Worm (Caenorhabditis elegans) whole organism, young adult: ENCODE data around the gene C36C5.12.

Experiments
- D2030.7 ChIP-seq: fragments of 200-800 bp; sonication (Bioruptor generic); IDR thresholded peaks from 2 replicates; pipeline ENCODE4 v1.3.6; 2022; ENCODE audit warnings: missing genetic modification reagents, missing genetic modification characterization, missing compliant biosample characterization
- F10E7.11 ChIP-seq: sonication (generic microtip); optimal IDR thresholded peaks from 2 replicates; lab custom pipeline; 2017; ENCODE audit warnings: mild to moderate bottlenecking, missing genetic modification characterization, moderate library complexity, missing compliant biosample characterization
- F52B5.7 ChIP-seq: sonication (generic microtip); optimal IDR thresholded peaks from 2 replicates; lab custom pipeline; 2016; ENCODE audit warnings: mild to moderate bottlenecking, missing genetic modification characterization, missing compliant biosample characterization
- F55B11.4 ChIP-seq: sonication (generic microtip); optimal IDR thresholded peaks from 2 replicates; lab custom pipeline; 2016; ENCODE audit warnings: missing compliant biosample characterization, missing genetic modification characterization, borderline replicate concordance; ENCODE audit not compliant: insufficient read depth
- F57C9.4 ChIP-seq: sonication (generic microtip); optimal IDR thresholded peaks from 2 replicates; lab custom pipeline; 2017; ENCODE audit warnings: mild to moderate bottlenecking, missing genetic modification characterization, missing compliant biosample characterization
- T07F8.4 ChIP-seq: sonication (generic microtip); optimal IDR thresholded peaks from 2 replicates; lab custom pipeline; 2016; ENCODE audit warnings: mild to moderate bottlenecking, missing genetic modification characterization, moderate library complexity, missing compliant biosample characterization
- Y53G8AR.9 ChIP-seq: fragments of 200-800 bp; sonication (Bioruptor generic); conservative IDR thresholded peaks from 2 replicates; pipeline ENCODE4 v1.3.6; 2022; ENCODE audit warnings: missing genetic modification reagents, missing genetic modification characterization, missing compliant biosample characterization
- atf-7 ChIP-seq: sonication (generic microtip); optimal IDR thresholded peaks from 2 replicates; lab custom pipeline; 2017; ENCODE audit warnings: mild to moderate bottlenecking, missing genetic modification characterization, missing compliant biosample characterization
- attf-5 ChIP-seq: fragments of 200-800 bp; sonication (Bioruptor generic); optimal IDR thresholded peaks from 2 replicates; lab custom pipeline; 2018; ENCODE audit warnings: mild to moderate bottlenecking, missing genetic modification characterization, missing compliant biosample characterization
- dpff-1 ChIP-seq: sonication (generic microtip); optimal IDR thresholded peaks from 2 replicates; lab custom pipeline; 2017; ENCODE audit warnings: mild to moderate bottlenecking, missing genetic modification characterization, missing compliant biosample characterization
- ekl-4 ChIP-seq: fragments of 200-800 bp; sonication (Bioruptor generic); IDR thresholded peaks from 2 replicates; pipeline ENCODE4 v1.3.6; 2022; ENCODE audit warnings: missing genetic modification reagents, missing genetic modification characterization, missing compliant biosample characterization
- ets-4 ChIP-seq: fragments of 200-800 bp; sonication (Bioruptor generic); optimal IDR thresholded peaks from 2 replicates; lab custom pipeline; 2018; ENCODE audit warnings: mild to moderate bottlenecking, missing genetic modification characterization, missing compliant biosample characterization
- gei-17 ChIP-seq: fragments of 200-800 bp; sonication (Bioruptor generic); optimal IDR thresholded peaks from 2 replicates; lab custom pipeline; 2018; ENCODE audit warnings: mild to moderate bottlenecking, missing genetic modification characterization, missing compliant biosample characterization
- him-1 ChIP-seq: sonication (generic microtip); optimal IDR thresholded peaks from 2 replicates; lab custom pipeline; 2016; ENCODE audit warnings: missing genotype, missing genetic modification reagents, missing genetic modification characterization, missing compliant biosample characterization
- hmg-20 ChIP-seq: fragments of 200-800 bp; sonication (Bioruptor generic); IDR thresholded peaks from 2 replicates; pipeline ENCODE4 v1.3.6; 2022; ENCODE audit warnings: missing genetic modification reagents, missing genetic modification characterization, missing compliant biosample characterization
- hsf-1 ChIP-seq: fragments of 200-800 bp; sonication (Bioruptor generic); IDR thresholded peaks from 2 replicates; pipeline ENCODE4 v1.3.6; 2022; ENCODE audit warnings: missing genetic modification reagents, missing genetic modification characterization, missing compliant biosample characterization
- lin-40 ChIP-seq: sonication (generic microtip); optimal IDR thresholded peaks from 2 replicates; lab custom pipeline; 2016; ENCODE audit warnings: missing genetic modification characterization, mild to moderate bottlenecking, missing compliant biosample characterization, missing genotype, missing genetic modification reagents
- lin-54 ChIP-seq: fragments of 200-800 bp; sonication (Bioruptor generic); optimal IDR thresholded peaks from 2 replicates; lab custom pipeline; 2018; ENCODE audit warnings: mild to moderate bottlenecking, missing genetic modification characterization, missing compliant biosample characterization
- lir-1 ChIP-seq: fragments of 200-800 bp; sonication (Bioruptor generic); conservative IDR thresholded peaks from 2 replicates; pipeline ENCODE4 v1.3.6; 2022; ENCODE audit warnings: missing genetic modification reagents, missing genetic modification characterization, missing compliant biosample characterization
- lsy-27 ChIP-seq: sonication (generic microtip); optimal IDR thresholded peaks from 2 replicates; lab custom pipeline; 2017; ENCODE audit warnings: missing genetic modification characterization, mild to moderate bottlenecking, missing compliant biosample characterization, antibody characterized with exemption, missing genotype, borderline replicate concordance; ENCODE audit not compliant: insufficient read depth
- madf-6 ChIP-seq: fragments of 200-800 bp; sonication (Bioruptor generic); IDR thresholded peaks from 2 replicates; pipeline ENCODE4 v1.3.6; 2022; ENCODE audit warnings: missing genetic modification reagents, missing genetic modification characterization, missing compliant biosample characterization
- mes-4 ChIP-seq: sonication (generic microtip); optimal IDR thresholded peaks from 2 replicates; lab custom pipeline; 2016; ENCODE audit warnings: missing genotype, missing genetic modification characterization, missing compliant biosample characterization
- nfya-2 ChIP-seq: fragments of 200-800 bp; sonication (Bioruptor generic); IDR thresholded peaks from 2 replicates; pipeline ENCODE4 v1.3.6; 2022; ENCODE audit warnings: missing genetic modification reagents, missing genetic modification characterization, missing compliant biosample characterization
- repo-1 ChIP-seq: sonication (generic microtip); optimal IDR thresholded peaks from 2 replicates; lab custom pipeline; 2017; ENCODE audit warnings: mild to moderate bottlenecking, missing genetic modification characterization, missing compliant biosample characterization
- snpc-3.4 ChIP-seq: sonication (generic microtip); optimal IDR thresholded peaks from 2 replicates; lab custom pipeline; 2017; ENCODE audit warnings: missing genetic modification characterization, mild to moderate bottlenecking, missing compliant biosample characterization, antibody characterized with exemption, moderate library complexity, missing genotype, missing genetic modification reagents
- zim-3 ChIP-seq: sonication (generic microtip); optimal IDR thresholded peaks from 2 replicates; lab custom pipeline; 2017; ENCODE audit warnings: mild to moderate bottlenecking, missing genetic modification characterization, moderate library complexity, missing compliant biosample characterization
- ztf-22 ChIP-seq: fragments of 200-800 bp; sonication (Bioruptor generic); optimal IDR thresholded peaks from 2 replicates; lab custom pipeline; 2018; ENCODE audit warnings: mild to moderate bottlenecking, missing genetic modification characterization, moderate library complexity, missing compliant biosample characterization

C36C5.12 gene

DNA sequence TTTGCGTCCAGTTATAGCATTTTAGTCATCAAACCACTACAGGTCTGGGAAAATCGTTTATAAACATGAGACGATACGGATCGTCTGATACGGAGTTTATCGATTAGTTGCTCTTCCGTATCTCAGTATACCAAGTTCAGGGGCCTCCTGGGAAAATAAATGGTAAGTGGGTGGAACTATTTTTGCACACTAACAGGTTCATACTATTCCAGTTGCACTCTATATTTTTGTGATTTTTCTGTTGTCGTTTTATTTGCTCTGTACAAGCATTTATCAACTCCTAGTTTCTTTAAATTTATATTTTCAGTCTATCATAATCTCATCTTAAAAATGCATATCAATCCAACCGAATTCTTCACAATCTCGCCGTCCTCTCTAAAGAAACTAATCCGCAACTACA lies 44.2 kb downstream of the C36C5.12 start, which contains the start of gene Y73C8C.3:
Gene Y73C8C.3 (plus strand): TSS at position 301 of the 400 bp plus-strand sequence.
- TF ChIP-seq F10E7.11 (tag; lab: Kevin White, UChicago) (no peak), attf-5 (GFP tag; lab: Kevin White, UChicago) (no peak), lin-40 (no peak), mes-4 (tag; lab: Kevin White, UChicago) (no peak), T07F8.4 (no peak), lir-1 (GFP tag; lab: Robert Waterston, UW) (no peak), F52B5.7 (tag; lab: Kevin White, UChicago) (no peak), lsy-27 (tag; lab: Kevin White, UChicago) (no peak), hsf-1 (GFP tag; lab: Robert Waterston, UW) (no peak), Y53G8AR.9 (no peak), repo-1 (tag; lab: Kevin White, UChicago) (no peak), madf-6 (GFP tag; lab: Robert Waterston, UW) (no peak), him-1 (tag; lab: Kevin White, UChicago) (no peak)

DNA sequence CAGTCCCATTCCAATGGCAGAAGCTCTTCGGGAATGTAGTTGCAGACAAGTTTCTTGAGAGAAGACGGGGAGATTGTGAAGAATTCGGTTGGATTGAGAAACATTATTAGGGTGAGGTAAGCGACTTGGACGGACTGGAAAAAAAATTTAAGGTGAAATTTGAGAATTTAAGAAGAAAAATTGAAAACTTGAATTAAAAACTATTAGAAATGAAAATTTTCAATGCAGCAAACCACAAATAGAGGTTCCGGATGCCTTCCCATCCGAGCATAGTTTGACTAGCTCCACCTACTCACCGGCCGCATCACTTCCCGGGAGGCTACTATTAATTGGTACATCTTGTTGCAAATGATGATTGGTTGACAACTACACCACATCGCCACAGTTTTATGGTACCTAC lies 45.4 kb downstream of the C36C5.12 start, which contains the start of gene Y73C8C.8:
Gene Y73C8C.8 (minus strand): TSS at position 101 of the 400 bp plus-strand sequence.
- no peak for TF ChIP-seq zim-3 (tag; lab: Kevin White, UChicago)

DNA sequence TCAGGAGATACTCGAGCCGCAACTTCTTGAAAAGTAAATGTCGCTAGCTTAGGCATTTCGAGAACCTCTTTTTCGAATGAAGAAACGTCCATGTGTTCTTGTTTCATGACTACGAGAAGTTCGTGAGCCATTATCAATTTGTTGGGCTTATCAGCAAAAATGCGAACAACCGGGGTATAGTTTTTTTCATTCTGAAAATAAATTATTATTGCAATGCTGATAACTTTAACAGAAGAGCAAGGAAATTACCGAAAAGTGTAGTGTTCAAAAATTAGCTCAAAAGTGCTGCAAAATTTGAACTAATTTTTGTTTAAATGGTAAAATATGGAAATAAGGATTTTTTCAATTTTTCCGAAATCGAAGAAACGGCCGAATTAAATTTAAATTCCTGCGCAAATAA lies 47.0 kb downstream of the C36C5.12 start:
- TF ChIP-seq zim-3 (tag; lab: Kevin White, UChicago) (no peak), ets-4 (GFP tag; lab: Kevin White, UChicago) (no peak), lin-40 (no peak), snpc-3.4 (no peak), lin-54 (GFP tag; lab: Kevin White, UChicago) (no peak), gei-17 (GFP tag; lab: Kevin White, UChicago) (no peak), F57C9.4 (tag; lab: Kevin White, UChicago) (no peak), F55B11.4 (no peak), nfya-2 (no peak), ekl-4 (GFP tag; lab: Robert Waterston, UW) (no peak), dpff-1 (no peak), ztf-22 (no peak), D2030.7 (GFP tag; lab: Robert Waterston, UW) (no peak), atf-7 (tag; lab: Kevin White, UChicago) (no peak), hmg-20 (no peak)
- TF ChIP-seq, all 124 proteins: peak for 0
